Worm (Caenorhabditis elegans): Measurements from ENCODE around the gene ZK899.1.

DNA sequence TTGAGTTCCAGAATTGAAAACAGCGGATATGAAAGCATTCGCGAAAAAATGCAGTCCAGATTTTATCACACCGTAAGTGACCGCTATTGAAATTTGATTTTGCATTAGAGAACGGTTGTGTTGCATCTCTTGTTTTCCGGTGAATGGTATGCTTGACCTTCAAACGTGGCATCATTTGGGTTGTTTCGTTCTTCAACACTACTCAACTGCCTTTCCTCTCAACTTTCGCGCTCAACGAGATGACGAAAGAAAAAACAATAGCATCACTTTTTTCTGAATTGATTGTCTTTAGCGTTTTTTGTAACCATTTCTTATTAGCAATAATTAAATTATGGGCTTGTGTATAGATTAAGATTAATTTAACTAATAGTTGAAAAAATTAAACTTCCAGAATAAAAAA, 44.0 kb upstream of the ZK899.1 start:
- TF ChIP-seq ets-4 (tag; optimal IDR thresholded peaks at IDR 0.05) (no peak), pag-3 (tag; optimal IDR thresholded peaks at IDR 0.05; ENCODE audit: borderline replicate concordance) (no peak), dmd-4 (tag; optimal IDR thresholded peaks at IDR 0.05; ENCODE audit: borderline replicate concordance) (no peak), fax-1 (tag; optimal IDR thresholded peaks at IDR 0.05) (no peak), sox-4 (tag; optimal IDR thresholded peaks at IDR 0.05) (no peak), fkh-10 (GFP tag; optimal IDR thresholded peaks at IDR 0.05) (no peak), pha-4 (tag; optimal IDR thresholded peaks at IDR 0.05) (no peak), ceh-45 (GFP tag; IDR thresholded peaks at IDR 0.05) (no peak), hlh-15 (tag; optimal IDR thresholded peaks at IDR 0.05) (no peak), ahr-1 (tag; optimal IDR thresholded peaks at IDR 0.05) (no peak), ama-1 (optimal IDR thresholded peaks at IDR 0.05) (no peak)
